Fruit fly (Drosophila melanogaster): ENCODE results near the gene sgl.

sgl gene

dm6 chr3L:6988942-6989569 lies 24.5 kb upstream of the sgl start (continued):
- peak; percentile 61; the same call in 2 of the 3 replicates for TF ChIP-seq Optix (GFP tag; IDR thresholded peaks at IDR 0.05)
- peak; percentile 47 for TF ChIP-seq CG9609 (GFP tag; optimal IDR thresholded peaks at IDR 0.05)
- TF ChIP-seq CG3163 (GFP tag; optimal IDR thresholded peaks at IDR 0.05): no peak
- peak; percentile 63 for TF ChIP-seq CG8944 (GFP tag; optimal IDR thresholded peaks at IDR 0.05)
- peak; percentile 94 for TF ChIP-seq Fer1 (GFP tag; optimal IDR thresholded peaks at IDR 0.05)
- peak; percentile 31 for TF ChIP-seq her (GFP tag; optimal IDR thresholded peaks at IDR 0.05)
- peak; percentile 81 for TF ChIP-seq Aef1 (GFP tag; IDR thresholded peaks at IDR 0.05)
- peak; percentile 94 for TF ChIP-seq odd (GFP tag; optimal IDR thresholded peaks at IDR 0.05)
- TF ChIP-seq eyg (GFP tag; optimal IDR thresholded peaks at IDR 0.05): peak; percentile 51
- peak; percentile 18 for TF ChIP-seq mirr (GFP tag; optimal IDR thresholded peaks at IDR 0.05)
- TF ChIP-seq CG31365 (tag; optimal IDR thresholded peaks at IDR 0.05): no peak
- TF ChIP-seq yki (optimal IDR thresholded peaks at IDR 0.05): no peak
- peak in 1 of 3 experiments; percentile 33 for TF ChIP-seq Stat92E (GFP tag; optimal IDR thresholded peaks at IDR 0.05)
- TF ChIP-seq CG1832 (GFP tag; optimal IDR thresholded peaks at IDR 0.05): peak; percentile 91
- peak; percentile 91 for TF ChIP-seq lab (GFP tag; optimal IDR thresholded peaks at IDR 0.05)
- peak; percentile 91 for TF ChIP-seq CG8388 (GFP tag; optimal IDR thresholded peaks at IDR 0.05)
- peak; percentile 80 for TF ChIP-seq CG7372 (GFP tag; IDR thresholded peaks at IDR 0.05)
- TF ChIP-seq CG6254 (GFP tag; optimal IDR thresholded peaks at IDR 0.05): peak; percentile 91
- TF ChIP-seq CG11456 (GFP tag; IDR thresholded peaks at IDR 0.05): peak; percentile 78
- TF ChIP-seq Vsx1 (GFP tag; optimal IDR thresholded peaks at IDR 0.05): peak; percentile 78
- TF ChIP-seq MTF-1 (GFP tag; optimal IDR thresholded peaks at IDR 0.05; ENCODE audit: borderline replicate concordance): peak; percentile 58
- TF ChIP-seq tio (GFP tag; optimal IDR thresholded peaks at IDR 0.05): peak; percentile 89
- peak; percentile 89 for TF ChIP-seq Blimp-1 (GFP tag; optimal IDR thresholded peaks at IDR 0.05)
- TF ChIP-seq eve (GFP tag; optimal IDR thresholded peaks at IDR 0.05): peak in 1 of 2 experiments; percentile 90
- peak; percentile 92 for TF ChIP-seq Med (GFP tag)
- peak; percentile 86 for TF ChIP-seq CG11723 (GFP tag; optimal IDR thresholded peaks at IDR 0.05)
- TF ChIP-seq fu2 (GFP tag; optimal IDR thresholded peaks at IDR 0.05): peak; percentile 27
- peak; percentile 71 for TF ChIP-seq HLH3B (GFP tag; IDR thresholded peaks at IDR 0.05)
- no peak for TF ChIP-seq z (GFP tag; IDR thresholded peaks at IDR 0.05)
- TF ChIP-seq fd64A (GFP tag; optimal IDR thresholded peaks at IDR 0.05): peak; percentile 36
- TF ChIP-seq CG9932 (GFP tag; IDR thresholded peaks at IDR 0.05): peak; percentile 78
- TF ChIP-seq CG7987 (GFP tag; optimal IDR thresholded peaks at IDR 0.05): peak; percentile 8
- peak; percentile 64 for TF ChIP-seq zfh2 (GFP tag; optimal IDR thresholded peaks at IDR 0.05)
- peak; percentile 89 for TF ChIP-seq CG6854 (GFP tag; optimal IDR thresholded peaks at IDR 0.05)
- no peak for TF ChIP-seq cad (GFP tag; optimal IDR thresholded peaks at IDR 0.05)
- TF ChIP-seq CG32532 (GFP tag; IDR thresholded peaks at IDR 0.05): peak; percentile 82
- TF ChIP-seq psq (GFP tag; optimal IDR thresholded peaks at IDR 0.05): peak; percentile 73
- no peak for TF ChIP-seq hb (GFP tag; IDR thresholded peaks at IDR 0.05; ENCODE audit: partially characterized antibody)
- peak; percentile 91 for TF ChIP-seq kay (GFP tag; optimal IDR thresholded peaks at IDR 0.05)
- TF ChIP-seq ken (GFP tag; IDR thresholded peaks at IDR 0.05): 0 out of 3 replicates have a peak, but pooled peaks have one; percentile 33
- no peak for TF ChIP-seq CG7963 (GFP tag; IDR thresholded peaks at IDR 0.05; ENCODE audit: partially characterized antibody)
- peak; percentile 77 for TF ChIP-seq wor (GFP tag; IDR thresholded peaks at IDR 0.05)
- peak; percentile 95 for TF ChIP-seq CG8924 (tag; optimal IDR thresholded peaks at IDR 0.05)
- no peak for TF ChIP-seq prd (optimal IDR thresholded peaks at IDR 0.05)
- peak; percentile 87 for TF ChIP-seq prd (GFP tag; IDR thresholded peaks at IDR 0.05)
- peak; percentile 92 for TF ChIP-seq HHEX (GFP tag; optimal IDR thresholded peaks at IDR 0.05)
- no peak for TF ChIP-seq CG14860 (GFP tag; IDR thresholded peaks at IDR 0.05; ENCODE audit: partially characterized antibody)
- TF ChIP-seq pum (GFP tag; optimal IDR thresholded peaks at IDR 0.05): peak; percentile 73
- peak; percentile 68 for TF ChIP-seq crol (GFP tag; IDR thresholded peaks at IDR 0.05)
- peak; percentile 20 for TF ChIP-seq CG7786 (GFP tag; optimal IDR thresholded peaks at IDR 0.05)

Measured in whole organism, embryonic.